Worm (Caenorhabditis elegans): Measurements from ENCODE around the gene W02H5.19.

- TF ChIP-seq flt-1 (GFP tag; IDR thresholded peaks at IDR 0.05) (no peak), T22C8.4 (GFP tag; IDR thresholded peaks at IDR 0.05) (no peak)
Measured at ce11 chrV:2660457-2660856, 21.8 kb downstream of the W02H5.19 start.
